Worm (Caenorhabditis elegans): Measurements from ENCODE around the gene pas-1.

pas-1 gene

DNA sequence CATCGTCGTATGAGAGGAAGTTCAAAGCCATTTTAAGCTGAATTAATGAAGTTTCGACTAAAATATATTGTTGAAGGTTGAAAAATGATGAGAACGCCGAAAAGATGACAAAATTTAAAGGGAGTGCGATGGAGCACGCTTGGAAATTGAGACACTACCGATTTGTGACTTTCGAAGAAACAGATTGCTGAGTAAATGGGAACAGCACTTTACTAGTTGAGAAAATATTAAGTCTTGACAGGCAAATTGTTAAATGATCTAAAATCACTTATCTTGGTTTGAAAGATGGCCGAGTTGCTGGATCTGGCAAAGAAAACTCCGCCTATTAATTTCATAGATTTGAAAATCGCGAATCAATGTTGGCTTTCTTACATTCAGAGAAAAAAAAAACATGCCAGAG, 850 bp upstream of the pas-1 start, which contains the start of gene rpoa-12:
rpoa-12 (minus strand) TSS at position 37 of the 400 bp plus-strand sequence.
- TF ChIP-seq unc-39 (tag; optimal IDR thresholded peaks at IDR 0.05) (no peak), nhr-2 (tag; optimal IDR thresholded peaks at IDR 0.05) (no peak), nhr-28 (tag; optimal IDR thresholded peaks at IDR 0.05) (no peak), drap-1 (GFP tag; optimal IDR thresholded peaks at IDR 0.05) (peak; percentile 69), unc-120 (tag; optimal IDR thresholded peaks at IDR 0.05; ENCODE audit: poor library complexity, severe bottlenecking) (no peak), mep-1 (tag; optimal IDR thresholded peaks at IDR 0.05) (peak; percentile 21), elt-1 (tag; optimal IDR thresholded peaks at IDR 0.05; ENCODE audit: borderline replicate concordance, insufficient read depth) (no peak), nhr-237 (tag; optimal IDR thresholded peaks at IDR 0.05) (peak; percentile 16), blmp-1 (tag; optimal IDR thresholded peaks at IDR 0.05) (no peak), lin-13 (tag; optimal IDR thresholded peaks at IDR 0.05) (no peak), bed-3 (GFP tag; optimal IDR thresholded peaks at IDR 0.05) (no peak), ces-1 (GFP tag; optimal IDR thresholded peaks at IDR 0.05) (peak; percentile 41), ceh-43 (GFP tag; optimal IDR thresholded peaks at IDR 0.05) (no peak), sptf-1 (tag; optimal IDR thresholded peaks at IDR 0.05) (no peak), nhr-12 (tag; optimal IDR thresholded peaks at IDR 0.05) (no peak), snpc-4 (tag; optimal IDR thresholded peaks at IDR 0.05) (no peak), elt-3 (tag; optimal IDR thresholded peaks at IDR 0.05) (no peak)

ce11 chrV:14421325-14421724, 1.1 kb downstream of the pas-1 start, which contains the start of gene dhs-22:
Gene dhs-22, minus strand, starts transcription at chrV:14421440.
- TF ChIP-seq nhr-76 (tag; optimal IDR thresholded peaks at IDR 0.05) (no peak), ces-1 (GFP tag; optimal IDR thresholded peaks at IDR 0.05) (no peak), ham-2 (GFP tag; optimal IDR thresholded peaks at IDR 0.05) (no peak), nhr-2 (tag; optimal IDR thresholded peaks at IDR 0.05) (no peak), tbx-8 (GFP tag; optimal IDR thresholded peaks at IDR 0.05) (no peak), snpc-4 (tag; optimal IDR thresholded peaks at IDR 0.05) (no peak), bed-3 (GFP tag; optimal IDR thresholded peaks at IDR 0.05) (no peak), drap-1 (GFP tag; optimal IDR thresholded peaks at IDR 0.05) (no peak), lin-13 (tag; optimal IDR thresholded peaks at IDR 0.05) (no peak), unc-39 (tag; optimal IDR thresholded peaks at IDR 0.05) (no peak), mls-2 (tag; optimal IDR thresholded peaks at IDR 0.05) (no peak), ztf-11 (tag; optimal IDR thresholded peaks at IDR 0.05) (no peak), nhr-28 (tag; optimal IDR thresholded peaks at IDR 0.05) (no peak), cnd-1 (tag; optimal IDR thresholded peaks at IDR 0.05) (no peak), elt-1 (tag; optimal IDR thresholded peaks at IDR 0.05; ENCODE audit: borderline replicate concordance, insufficient read depth) (no peak), ceh-39 (tag; optimal IDR thresholded peaks at IDR 0.05) (no peak), sem-2 (GFP tag; optimal IDR thresholded peaks at IDR 0.05) (no peak), nhr-12 (tag; optimal IDR thresholded peaks at IDR 0.05) (no peak)

ce11 chrV:14419855-14420254, 2.6 kb downstream of the pas-1 start:
- TF ChIP-seq drap-1 (GFP tag; optimal IDR thresholded peaks at IDR 0.05) (no peak), blmp-1 (tag; optimal IDR thresholded peaks at IDR 0.05) (no peak), ztf-11 (tag; optimal IDR thresholded peaks at IDR 0.05) (no peak), unc-39 (tag; optimal IDR thresholded peaks at IDR 0.05) (no peak), bed-3 (GFP tag; optimal IDR thresholded peaks at IDR 0.05) (no peak), sem-2 (GFP tag; optimal IDR thresholded peaks at IDR 0.05) (no peak), lin-32 (GFP tag; optimal IDR thresholded peaks at IDR 0.05) (no peak), nhr-2 (tag; optimal IDR thresholded peaks at IDR 0.05) (no peak), nhr-76 (tag; optimal IDR thresholded peaks at IDR 0.05) (no peak), cnd-1 (tag; optimal IDR thresholded peaks at IDR 0.05) (no peak), nhr-28 (tag; optimal IDR thresholded peaks at IDR 0.05) (no peak), nhr-237 (tag; optimal IDR thresholded peaks at IDR 0.05) (no peak), ceh-43 (GFP tag; optimal IDR thresholded peaks at IDR 0.05) (no peak), mls-2 (tag; optimal IDR thresholded peaks at IDR 0.05) (no peak), pha-4 (tag; optimal IDR thresholded peaks at IDR 0.05) (no peak), ham-2 (GFP tag; optimal IDR thresholded peaks at IDR 0.05) (no peak)

DNA sequence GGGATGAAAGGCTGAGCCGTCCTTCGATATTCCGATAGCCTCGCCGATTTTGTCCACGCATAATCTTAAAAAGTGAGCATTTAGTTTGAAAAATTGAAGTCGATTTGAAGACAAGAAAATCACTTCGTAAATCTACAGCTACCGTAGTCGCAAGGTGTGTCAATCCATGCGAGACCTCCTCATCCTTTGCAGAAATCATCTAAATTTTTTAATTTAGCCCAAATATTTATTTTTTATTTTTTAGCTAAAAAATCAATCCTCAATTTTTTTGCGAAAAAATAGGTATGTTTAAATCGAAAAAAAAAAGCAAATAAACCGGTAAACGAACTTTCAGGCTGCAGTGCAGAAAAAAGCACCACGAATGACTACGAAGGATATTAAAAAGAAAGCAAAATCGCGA, 4.7 kb downstream of the pas-1 start, which contains the start of the genes nxf-2 and set-31:
nxf-2 (minus strand) TSS at position 101 of the 400 bp plus-strand sequence.
set-31 (plus strand) TSS at position 169 of the 400 bp plus-strand sequence.
- no peak for TF ChIP-seq bed-3 (GFP tag; optimal IDR thresholded peaks at IDR 0.05)
- no peak for TF ChIP-seq mep-1 (tag; optimal IDR thresholded peaks at IDR 0.05)
- no peak for TF ChIP-seq pha-4 (tag; optimal IDR thresholded peaks at IDR 0.05)
- no peak for TF ChIP-seq unc-120 (tag; optimal IDR thresholded peaks at IDR 0.05; ENCODE audit: poor library complexity, severe bottlenecking)
- TF ChIP-seq drap-1 (GFP tag; optimal IDR thresholded peaks at IDR 0.05) = no peak

DNA sequence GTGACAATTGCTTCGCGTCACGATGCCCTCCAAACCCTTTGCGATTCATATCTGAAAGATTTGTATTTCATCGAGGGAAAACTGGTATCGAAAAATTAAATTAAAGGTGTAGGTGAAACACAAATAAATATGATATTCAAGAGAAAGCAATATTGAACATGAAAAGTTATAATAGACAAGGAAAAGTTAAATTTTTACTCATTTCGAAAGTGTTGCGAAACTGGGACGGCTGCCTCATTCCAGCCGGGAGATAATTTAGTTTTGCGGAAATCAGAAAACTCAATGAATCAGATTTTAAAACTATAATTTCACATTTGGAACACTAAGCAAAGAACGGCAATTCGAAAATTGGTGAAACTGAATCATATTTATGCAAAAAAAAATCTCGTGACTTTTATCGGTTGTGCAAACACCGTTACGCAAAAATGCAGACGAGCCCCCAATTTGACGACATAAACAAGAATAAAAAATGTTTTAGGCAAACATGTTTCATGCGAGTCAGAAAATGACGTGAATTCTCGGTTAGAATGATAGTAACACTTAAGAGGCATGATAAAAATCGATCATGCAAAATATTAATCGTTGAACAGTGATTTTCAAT, 7.4 kb downstream of the pas-1 start, which contains the start of the genes nxf-1 and C15H11.11:
nxf-1 (minus strand) TSS at position 51 of the 601 bp plus-strand sequence.
C15H11.11 (plus strand) TSS at position 536 of the 601 bp plus-strand sequence.
- TF ChIP-seq cnd-1 (tag; optimal IDR thresholded peaks at IDR 0.05) (no peak), elt-3 (tag; optimal IDR thresholded peaks at IDR 0.05) (no peak), unc-120 (tag; optimal IDR thresholded peaks at IDR 0.05; ENCODE audit: poor library complexity, severe bottlenecking) (no peak), M03D4.4 (tag; optimal IDR thresholded peaks at IDR 0.05) (no peak), nhr-28 (tag; optimal IDR thresholded peaks at IDR 0.05) (no peak), sptf-1 (tag; optimal IDR thresholded peaks at IDR 0.05) (no peak), blmp-1 (tag; optimal IDR thresholded peaks at IDR 0.05) (no peak), pha-4 (tag; optimal IDR thresholded peaks at IDR 0.05) (peak; percentile 13), ceh-43 (GFP tag; optimal IDR thresholded peaks at IDR 0.05) (no peak), mab-5 (tag; optimal IDR thresholded peaks at IDR 0.05) (no peak), lin-32 (GFP tag; optimal IDR thresholded peaks at IDR 0.05) (no peak), nhr-2 (tag; optimal IDR thresholded peaks at IDR 0.05) (no peak), unc-62 (GFP tag; optimal IDR thresholded peaks at IDR 0.05) (no peak), nhr-237 (tag; optimal IDR thresholded peaks at IDR 0.05) (no peak), ceh-83 (GFP tag; optimal IDR thresholded peaks at IDR 0.05) (no peak), flh-1 (GFP tag; optimal IDR thresholded peaks at IDR 0.05) (no peak), nhr-12 (tag; optimal IDR thresholded peaks at IDR 0.05) (no peak), zip-8 (tag; optimal IDR thresholded peaks at IDR 0.05) (no peak), ceh-39 (tag; optimal IDR thresholded peaks at IDR 0.05) (peak; percentile 94), ces-1 (GFP tag; optimal IDR thresholded peaks at IDR 0.05) (peak; percentile 56), snpc-4 (tag; optimal IDR thresholded peaks at IDR 0.05) (no peak), mls-2 (tag; optimal IDR thresholded peaks at IDR 0.05) (no peak), sem-2 (GFP tag; optimal IDR thresholded peaks at IDR 0.05) (no peak), lin-13 (tag; optimal IDR thresholded peaks at IDR 0.05) (no peak)
